Worm (Caenorhabditis elegans) whole organism, mixed stage, embryonic: Measurements from ENCODE around the gene ceh-79.

Source experiments
- bed-3 ChIP-seq: fragments of 200-800 bp; sonication (Bioruptor generic); optimal IDR thresholded peaks from 3 replicates; lab custom pipeline; 2018; ENCODE audit warnings: mild to moderate bottlenecking, missing genetic modification characterization, moderate library complexity, missing compliant biosample characterization
- hlh-1 ChIP-seq: fragments of 150-350 bp; optimal IDR thresholded peaks from 2 replicates; lab custom pipeline; 2014; ENCODE audit warnings: missing biosample characterization, missing genetic modification reagents, missing genetic modification characterization
- lin-13 ChIP-seq: fragments of 150-350 bp; optimal IDR thresholded peaks from 2 replicates; lab custom pipeline; 2014; ENCODE audit warnings: missing biosample characterization, missing genetic modification characterization
- nhr-12 ChIP-seq: fragments of 150-350 bp; optimal IDR thresholded peaks from 2 replicates; lab custom pipeline; 2014; ENCODE audit warnings: missing biosample characterization, missing genetic modification characterization
- nhr-237 ChIP-seq: fragments of 150-350 bp; optimal IDR thresholded peaks from 2 replicates; lab custom pipeline; 2014; ENCODE audit warnings: missing biosample characterization, missing genetic modification characterization
- nhr-28 ChIP-seq: fragments of 150-350 bp; optimal IDR thresholded peaks from 2 replicates; lab custom pipeline; 2014; ENCODE audit warnings: missing biosample characterization, missing genetic modification characterization
- nhr-76 ChIP-seq: sonication (generic microtip); optimal IDR thresholded peaks from 2 replicates; lab custom pipeline; 2017; ENCODE audit warnings: missing biosample characterization, missing genetic modification characterization
- pha-4 ChIP-seq: fragments of 150-350 bp; optimal IDR thresholded peaks from 2 replicates; lab custom pipeline; 2018; ENCODE audit warnings: missing biosample characterization, missing genetic modification reagents, missing genetic modification characterization
- snpc-4 ChIP-seq: fragments of 150-350 bp; optimal IDR thresholded peaks from 2 replicates; lab custom pipeline; 2014; ENCODE audit warnings: missing biosample characterization, missing genetic modification characterization
- unc-62 ChIP-seq: fragments of 150-350 bp; optimal IDR thresholded peaks from 2 replicates; lab custom pipeline; 2014; ENCODE audit warnings: missing biosample characterization, missing genetic modification reagents, missing genetic modification characterization
- ztf-11 ChIP-seq: fragments of 150-350 bp; optimal IDR thresholded peaks from 2 replicates; lab custom pipeline; 2014; ENCODE audit warnings: missing biosample characterization, missing genetic modification characterization

DNA sequence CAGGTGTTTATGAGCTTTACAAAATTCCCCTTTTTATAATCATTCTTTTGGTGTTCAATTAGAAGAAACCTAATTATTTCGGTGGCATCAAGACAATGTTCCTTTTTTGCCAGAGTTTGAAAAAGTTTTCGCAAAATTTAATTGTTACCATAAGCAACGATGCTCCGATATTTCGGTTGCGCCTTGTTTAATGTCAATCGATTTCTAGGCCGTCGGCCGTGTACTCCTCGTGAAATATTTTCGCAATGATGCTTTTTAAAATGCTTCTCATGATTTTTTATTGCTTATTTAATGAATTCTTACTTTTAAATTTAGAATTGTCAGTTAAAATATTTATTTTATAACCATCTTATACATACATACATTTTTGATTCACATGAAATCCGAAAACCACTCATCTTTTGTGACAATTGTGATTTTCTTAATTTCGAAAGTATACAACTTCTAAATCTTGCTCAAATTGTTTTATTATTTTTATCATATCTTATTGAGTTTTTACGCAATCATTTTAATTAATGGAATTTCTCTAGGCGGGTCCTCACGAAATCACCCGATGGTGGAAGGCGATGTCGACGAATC, 11.5 kb downstream of the ceh-79 start, which contains the start of gene C50B6.3:
- TF ChIP-seq hlh-1 (tag; lab: Kevin White, UChicago) (no peak), nhr-76 (tag; lab: Kevin White, UChicago) (no peak), pha-4 (tag; lab: Kevin White, UChicago) (peak; percentile 17), ztf-11 (no peak), lin-13 (tag; lab: Kevin White, UChicago) (peak; percentile 25), unc-62 (no peak), nhr-237 (tag; lab: Kevin White, UChicago) (no peak), nhr-12 (tag; lab: Kevin White, UChicago) (no peak), bed-3 (GFP tag; lab: Kevin White, UChicago) (no peak), nhr-28 (tag; lab: Kevin White, UChicago) (no peak), snpc-4 (tag; lab: Kevin White, UChicago) (no peak)
